Fruit fly (Drosophila melanogaster) whole organism, embryonic: ENCODE results near the gene SecCl.

Source experiments
- Blimp-1 ChIP-seq: fragments of 200-800 bp; sonication (Bioruptor generic); optimal IDR thresholded peaks from 3 replicates; lab custom pipeline; 2018; ENCODE audit warnings: missing biosample characterization, missing genetic modification characterization, mild to moderate bottlenecking, moderate library complexity, missing genetic modification reagents
- CG1024 ChIP-seq: fragments of 200-800 bp; sonication (Bioruptor generic); IDR thresholded peaks from 2 replicates; pipeline ENCODE4 v1.3.6; 2022; ENCODE audit warnings: missing biosample characterization, missing genetic modification characterization
- CG10462 ChIP-seq: fragments of 200-800 bp; sonication (Bioruptor generic); optimal IDR thresholded peaks from 2 replicates; lab custom pipeline; 2016; ENCODE audit warnings: missing biosample characterization, missing genetic modification characterization
- CG11085 ChIP-seq: fragments of 200-800 bp; sonication (Bioruptor generic); IDR thresholded peaks from 2 replicates; pipeline ENCODE4 v1.3.6; 2022; ENCODE audit warnings: missing biosample characterization, missing genetic modification characterization
- CG11093 ChIP-seq: fragments of 200-800 bp; sonication (Bioruptor generic); IDR thresholded peaks from 3 replicates; pipeline ENCODE4 v1.3.6; 2022; ENCODE audit warnings: missing biosample characterization, missing genetic modification characterization
- CG12104 ChIP-seq: fragments of 200-800 bp; sonication (Bioruptor generic); optimal IDR thresholded peaks from 3 replicates; lab custom pipeline; 2016; ENCODE audit warnings: missing biosample characterization, missing genetic modification characterization
- CG1233 ChIP-seq: fragments of 200-800 bp; sonication (Bioruptor generic); optimal IDR thresholded peaks from 4 replicates; lab custom pipeline; 2018; ENCODE audit warnings: missing biosample characterization, mild to moderate bottlenecking, missing genetic modification characterization
- CG13624 ChIP-seq: fragments of 200-800 bp; sonication (Bioruptor generic); optimal IDR thresholded peaks from 2 replicates; lab custom pipeline; 2016; ENCODE audit warnings: missing biosample characterization, missing genetic modification characterization
- CG14710 ChIP-seq: fragments of 200-800 bp; sonication (Bioruptor generic); optimal IDR thresholded peaks from 3 replicates; lab custom pipeline; 2019; ENCODE audit warnings: missing biosample characterization, mild to moderate bottlenecking, missing genetic modification characterization, moderate library complexity
- CG15269 ChIP-seq: fragments of 200-800 bp; sonication (Bioruptor generic); optimal IDR thresholded peaks from 2 replicates; lab custom pipeline; 2018; ENCODE audit warnings: missing biosample characterization, mild to moderate bottlenecking, missing genetic modification characterization, moderate library complexity
- CG1529 ChIP-seq: fragments of 200-800 bp; sonication (Bioruptor generic); optimal IDR thresholded peaks from 3 replicates; lab custom pipeline; 2018; ENCODE audit warnings: missing biosample characterization, missing genetic modification characterization
- CG15514 ChIP-seq: fragments of 200-800 bp; sonication (Bioruptor generic); optimal IDR thresholded peaks from 3 replicates; lab custom pipeline; 2017; ENCODE audit warnings: missing biosample characterization, missing genetic modification characterization, mild to moderate bottlenecking, moderate library complexity, missing genetic modification reagents
- CG15601 ChIP-seq: fragments of 200-800 bp; sonication (Bioruptor generic); optimal IDR thresholded peaks from 3 replicates; lab custom pipeline; 2019; ENCODE audit warnings: missing biosample characterization, mild to moderate bottlenecking, missing genetic modification characterization, moderate library complexity
- CG17328 ChIP-seq: fragments of 200-800 bp; sonication (Bioruptor generic); IDR thresholded peaks from 2 replicates; pipeline ENCODE4 v1.3.6; 2022; ENCODE audit warnings: missing biosample characterization, missing genetic modification characterization
- CG18599 ChIP-seq: fragments of 200-800 bp; sonication (Bioruptor generic); optimal IDR thresholded peaks from 3 replicates; lab custom pipeline; 2017; ENCODE audit warnings: missing biosample characterization, missing genetic modification characterization, mild to moderate bottlenecking, moderate library complexity, missing genetic modification reagents
- CG2116 ChIP-seq: fragments of 200-800 bp; sonication (Bioruptor generic); optimal IDR thresholded peaks from 3 replicates; lab custom pipeline; 2018; ENCODE audit warnings: missing biosample characterization, mild to moderate bottlenecking, missing genetic modification characterization
- CG2678 ChIP-seq: fragments of 200-800 bp; sonication (Bioruptor generic); optimal IDR thresholded peaks from 3 replicates; lab custom pipeline; 2019; ENCODE audit warnings: missing biosample characterization, mild to moderate bottlenecking, missing genetic modification characterization, moderate library complexity
- CG33557 ChIP-seq: fragments of 200-800 bp; sonication (Bioruptor generic); optimal IDR thresholded peaks from 2 replicates; lab custom pipeline; 2019; ENCODE audit warnings: missing biosample characterization, mild to moderate bottlenecking, missing genetic modification characterization, moderate library complexity
- CG4404 ChIP-seq: fragments of 200-800 bp; sonication (Bioruptor generic); IDR thresholded peaks from 2 replicates; pipeline ENCODE4 v1.3.6; 2022; ENCODE audit warnings: missing biosample characterization, missing genetic modification characterization
- CG5180 ChIP-seq: fragments of 200-800 bp; sonication (Bioruptor generic); optimal IDR thresholded peaks from 3 replicates; lab custom pipeline; 2017; ENCODE audit warnings: missing biosample characterization, missing genetic modification characterization, mild to moderate bottlenecking, moderate library complexity, missing genetic modification reagents
- CG6791 ChIP-seq: fragments of 200-800 bp; sonication (Bioruptor generic); IDR thresholded peaks from 3 replicates; pipeline ENCODE4 v1.3.6; 2022; ENCODE audit warnings: missing biosample characterization, missing genetic modification characterization; ENCODE audit not compliant: partially characterized antibody
- CG7556 ChIP-seq: fragments of 200-800 bp; sonication (Bioruptor generic); optimal IDR thresholded peaks from 2 replicates; lab custom pipeline; 2017; ENCODE audit warnings: missing biosample characterization, mild to moderate bottlenecking, missing genetic modification characterization
- CG9727 ChIP-seq: fragments of 200-800 bp; sonication (Bioruptor generic); optimal IDR thresholded peaks from 3 replicates; lab custom pipeline; 2017; ENCODE audit warnings: missing biosample characterization, mild to moderate bottlenecking, missing genetic modification characterization
- CoRest ChIP-seq: fragments of 200-800 bp; sonication (Bioruptor generic); optimal IDR thresholded peaks from 3 replicates; lab custom pipeline; 2018; ENCODE audit warnings: missing biosample characterization, mild to moderate bottlenecking, missing genetic modification characterization, moderate library complexity
- Dbx ChIP-seq: fragments of 200-800 bp; sonication (Bioruptor generic); IDR thresholded peaks from 3 replicates; pipeline ENCODE4 v1.3.6; 2022; ENCODE audit warnings: missing biosample characterization, missing genetic modification characterization
- E2f1 ChIP-seq: fragments of 200-800 bp; sonication (Bioruptor generic); IDR thresholded peaks from 2 replicates; pipeline ENCODE4 v1.3.6; 2022; ENCODE audit warnings: missing biosample characterization, missing genetic modification characterization
- E2f2 ChIP-seq: fragments of 200-800 bp; sonication (Bioruptor generic); IDR thresholded peaks from 2 replicates; pipeline ENCODE4 v1.3.6; 2022; ENCODE audit warnings: missing biosample characterization, missing genetic modification characterization
- Ets65A ChIP-seq: fragments of 200-800 bp; sonication (Bioruptor generic); peaks from one replicate; lab custom pipeline; 2016; ENCODE audit warnings: missing biosample characterization, missing genetic modification characterization
- H2.0 ChIP-seq: fragments of 200-800 bp; sonication (Bioruptor generic); IDR thresholded peaks from 2 replicates; pipeline ENCODE4 v1.3.6; 2022; ENCODE audit warnings: missing biosample characterization, missing genetic modification characterization
- Mad ChIP-seq: fragments of 200-800 bp; sonication (Bioruptor generic); optimal IDR thresholded peaks from 2 replicates; lab custom pipeline; 2016; ENCODE audit warnings: missing biosample characterization, missing genetic modification characterization
- Meics ChIP-seq: fragments of 200-800 bp; sonication (Bioruptor generic); optimal IDR thresholded peaks from 2 replicates; lab custom pipeline; 2017; ENCODE audit warnings: missing biosample characterization, mild to moderate bottlenecking, missing genetic modification characterization
- Myb ChIP-seq: fragments of 200-800 bp; sonication (Bioruptor generic); optimal IDR thresholded peaks from 2 replicates; lab custom pipeline; 2016; ENCODE audit warnings: missing biosample characterization, missing genetic modification characterization
- Sin3A ChIP-seq: fragments of >200 bp; optimal IDR thresholded peaks from 2 replicates; lab custom pipeline; 2018
- Usf ChIP-seq: fragments of 200-800 bp; sonication (Bioruptor generic); optimal IDR thresholded peaks from 2 replicates; lab custom pipeline; 2017; ENCODE audit warnings: missing genotype, missing biosample characterization, missing genetic modification characterization
- ato ChIP-seq: fragments of 200-800 bp; sonication (Bioruptor generic); IDR thresholded peaks from 2 replicates; pipeline ENCODE4 v1.3.6; 2022; ENCODE audit warnings: missing biosample characterization, missing genetic modification characterization; ENCODE audit not compliant: partially characterized antibody
- az2 ChIP-seq: fragments of 200-800 bp; sonication (Bioruptor generic); optimal IDR thresholded peaks from 3 replicates; lab custom pipeline; 2016; ENCODE audit warnings: missing biosample characterization, missing genetic modification characterization
- bbx ChIP-seq: fragments of 200-800 bp; sonication (Bioruptor generic); IDR thresholded peaks from 2 replicates; pipeline ENCODE4 v1.3.6; 2022; ENCODE audit warnings: missing biosample characterization, missing genetic modification characterization; ENCODE audit not compliant: partially characterized antibody
- bowl ChIP-seq: fragments of 200-800 bp; sonication (Bioruptor generic); IDR thresholded peaks from 2 replicates; pipeline ENCODE4 v1.3.6; 2022; ENCODE audit warnings: missing biosample characterization, missing genetic modification characterization
- chm ChIP-seq: fragments of 200-800 bp; sonication (Bioruptor generic); IDR thresholded peaks from 2 replicates; pipeline ENCODE4 v1.3.6; 2022; ENCODE audit warnings: missing biosample characterization, missing genetic modification characterization
- emc ChIP-seq: fragments of 200-800 bp; sonication (Bioruptor generic); optimal IDR thresholded peaks from 2 replicates; lab custom pipeline; 2016; ENCODE audit warnings: missing biosample characterization, missing genetic modification characterization
- fd64A ChIP-seq: fragments of 200-800 bp; sonication (Bioruptor generic); optimal IDR thresholded peaks from 3 replicates; lab custom pipeline; 2018; ENCODE audit warnings: missing biosample characterization, mild to moderate bottlenecking, missing genetic modification characterization
- hbn ChIP-seq: fragments of 200-800 bp; sonication (Bioruptor generic); IDR thresholded peaks from 2 replicates; pipeline ENCODE4 v1.3.6; 2022; ENCODE audit warnings: missing biosample characterization, missing genetic modification characterization; ENCODE audit not compliant: partially characterized antibody
- hkb ChIP-seq, 2 experiments: fragments of 200-800 bp in 1 of 2; fragments of >200 bp in 1 of 2; sonication (Bioruptor generic) in 1 of 2; IDR thresholded peaks in 1 of 2; optimal IDR thresholded peaks in 1 of 2; 2 replicates each; pipeline versions ENCODE4 v1.3.6 to Lab custom; 2017 to 2022; ENCODE audit warnings: missing biosample characterization in 1 of 2, missing genetic modification characterization in 1 of 2
- jumu ChIP-seq: fragments of 200-800 bp; sonication (Bioruptor generic); optimal IDR thresholded peaks from 3 replicates; lab custom pipeline; 2016; ENCODE audit warnings: missing biosample characterization, missing genetic modification characterization
- ken ChIP-seq: fragments of 200-800 bp; sonication (Bioruptor generic); IDR thresholded peaks from 3 replicates; pipeline ENCODE4 v1.3.6; 2022; ENCODE audit warnings: missing biosample characterization, missing genetic modification characterization
- otp ChIP-seq: fragments of 200-800 bp; sonication (Bioruptor generic); IDR thresholded peaks from 3 replicates; pipeline ENCODE4, ENCODE4 v1.3.6; 2022; ENCODE audit warnings: missing biosample characterization, missing genetic modification characterization
- schlank ChIP-seq: fragments of 200-800 bp; sonication (Bioruptor generic); optimal IDR thresholded peaks from 2 replicates; lab custom pipeline; 2018; ENCODE audit warnings: missing biosample characterization, mild to moderate bottlenecking, missing genetic modification characterization
- sqz ChIP-seq: fragments of 200-800 bp; sonication (Bioruptor generic); optimal IDR thresholded peaks from 3 replicates; lab custom pipeline; 2018; ENCODE audit warnings: missing biosample characterization, mild to moderate bottlenecking, missing genetic modification characterization
- ssp ChIP-seq: fragments of 200-800 bp; sonication (Bioruptor generic); IDR thresholded peaks from 2 replicates; pipeline ENCODE4 v1.3.6; 2022; ENCODE audit warnings: missing biosample characterization, missing genetic modification characterization
- tup ChIP-seq: fragments of 200-800 bp; sonication (Bioruptor generic); optimal IDR thresholded peaks from 2 replicates; lab custom pipeline; 2016; ENCODE audit warnings: missing biosample characterization, mild to moderate bottlenecking, missing genetic modification characterization, moderate library complexity
- zfh1 ChIP-seq: fragments of 200-800 bp; sonication (Bioruptor generic); IDR thresholded peaks from 3 replicates; pipeline ENCODE4 v1.3.6; 2022; ENCODE audit warnings: missing biosample characterization, missing genetic modification characterization

SecCl gene

dm6 chr3L:17457695-17458242 is 12.2 kb upstream of the SecCl start (continued):
- no peak for TF ChIP-seq bbx
- TF ChIP-seq Usf (GFP tag; lab: Kevin White, UChicago) = no peak
- no peak for TF ChIP-seq E2f2 (GFP tag; lab: Robert Waterston, UW)
- TF ChIP-seq CG17328 (GFP tag; lab: Robert Waterston, UW) = peak; percentile 52
- peak; percentile 17 for TF ChIP-seq CG1233 (GFP tag; lab: Kevin White, UChicago)
- TF ChIP-seq CG1024 (GFP tag; lab: Robert Waterston, UW) = no peak
- TF ChIP-seq sqz (GFP tag; lab: Kevin White, UChicago) = no peak
- no peak for TF ChIP-seq hkb (optimal IDR thresholded peaks at IDR 0.05; lab: Kevin White, UChicago)
- peak; percentile 43; the same call in 1 of the 2 replicates for TF ChIP-seq hkb (GFP tag; IDR thresholded peaks at IDR 0.05; lab: Robert Waterston, UW)
- no peak for TF ChIP-seq CG13624 (GFP tag; lab: Kevin White, UChicago)
- TF ChIP-seq CG2116 (GFP tag; lab: Kevin White, UChicago) = no peak
- TF ChIP-seq hbn (GFP tag; lab: Robert Waterston, UW) = no peak
- no peak for TF ChIP-seq E2f1
- no peak for TF ChIP-seq fd64A (GFP tag; lab: Kevin White, UChicago)
- TF ChIP-seq CG7556 = peak; percentile 26
- peak; percentile 23 for TF ChIP-seq CG14710 (tag; lab: Kevin White, UChicago)
- no peak for TF ChIP-seq CG10462 (GFP tag; lab: Kevin White, UChicago)
- TF ChIP-seq Sin3A (lab: Kevin White, UChicago) = no peak
- no peak for TF ChIP-seq CG15514 (GFP tag; lab: Kevin White, UChicago)
- peak; percentile 48 for TF ChIP-seq CG2678 (tag; lab: Kevin White, UChicago)
- TF ChIP-seq Dbx (GFP tag; lab: Robert Waterston, UW) = no peak
- no peak for TF ChIP-seq otp (GFP tag; lab: Robert Waterston, UW)
- peak; percentile 11 for TF ChIP-seq CG15601 (tag; lab: Kevin White, UChicago)
- no peak for TF ChIP-seq CG5180 (GFP tag; lab: Kevin White, UChicago)
- TF ChIP-seq ato (GFP tag; lab: Robert Waterston, UW) = no peak
- TF ChIP-seq chm (GFP tag; lab: Robert Waterston, UW) = no peak
- no peak for TF ChIP-seq CG12104 (GFP tag; lab: Kevin White, UChicago)
- no peak for TF ChIP-seq ssp (GFP tag; lab: Robert Waterston, UW)
- TF ChIP-seq jumu = no peak
- TF ChIP-seq CG4404 = no peak
- no peak for TF ChIP-seq CG11085 (GFP tag; lab: Robert Waterston, UW)
- peak; percentile 15 for TF ChIP-seq Meics (GFP tag; lab: Kevin White, UChicago)
- TF ChIP-seq CG9727 = peak; percentile 36
- TF ChIP-seq ken (GFP tag; lab: Robert Waterston, UW) = no peak
- TF ChIP-seq Myb = no peak
- TF ChIP-seq CG15269 (tag; lab: Kevin White, UChicago) = peak; percentile 16
- TF ChIP-seq CoRest (tag; lab: Kevin White, UChicago) = peak; percentile 23
- no peak for TF ChIP-seq CG11093 (GFP tag; lab: Robert Waterston, UW)
- TF ChIP-seq schlank = no peak
- no peak for TF ChIP-seq emc
- TF ChIP-seq bowl (GFP tag; lab: Robert Waterston, UW) = no peak
- peak; percentile 37 for TF ChIP-seq Blimp-1 (GFP tag; lab: Kevin White, UChicago)
- TF ChIP-seq CG1529 (GFP tag; lab: Kevin White, UChicago) = no peak
- TF ChIP-seq az2 = no peak
- TF ChIP-seq CG33557 (GFP tag; lab: Kevin White, UChicago) = peak; percentile 9
- no peak for TF ChIP-seq tup (GFP tag; lab: Kevin White, UChicago)
- TF ChIP-seq zfh1 (GFP tag; lab: Robert Waterston, UW) = peak; percentile 32; the same call in 1 of the 3 replicates
- TF ChIP-seq Mad = no peak
- peak; percentile 25 for TF ChIP-seq Ets65A (GFP tag; lab: Kevin White, UChicago)
- 0 out of 2 replicates have a peak, but pooled peaks have one; percentile 3 for TF ChIP-seq H2.0 (GFP tag; lab: Robert Waterston, UW)
- TF ChIP-seq CG18599 (GFP tag; lab: Kevin White, UChicago) = peak; percentile 54
- TF ChIP-seq CG6791 = no peak
